Worm (Caenorhabditis elegans) whole organism, L2 larva: ENCODE measurements around the gene T02G5.15.

ENCODE experiments used
- C34F6.9 ChIP-seq: fragments of 150-350 bp; optimal IDR thresholded peaks from 2 replicates; lab custom pipeline; 2014; ENCODE audit warnings: missing biosample characterization, missing genetic modification characterization
- ZK546.5 ChIP-seq: sonication (generic microtip); optimal IDR thresholded peaks from 2 replicates; lab custom pipeline; 2017; ENCODE audit warnings: missing biosample characterization, missing genetic modification characterization
- alr-1 ChIP-seq: fragments of 150-350 bp; optimal IDR thresholded peaks from 2 replicates; lab custom pipeline; 2014; ENCODE audit warnings: missing biosample characterization, missing genetic modification characterization
- ceh-16 ChIP-seq: fragments of 150-350 bp; optimal IDR thresholded peaks from 2 replicates; lab custom pipeline; 2014; ENCODE audit warnings: missing biosample characterization, missing genetic modification characterization
- crh-2 ChIP-seq: sonication (generic microtip); optimal IDR thresholded peaks from 2 replicates; lab custom pipeline; 2017; ENCODE audit warnings: missing biosample characterization, missing genetic modification characterization
- fos-1 ChIP-seq: fragments of 150-350 bp; optimal IDR thresholded peaks from 2 replicates; lab custom pipeline; 2014; ENCODE audit warnings: missing biosample characterization, missing genetic modification characterization
- lin-13 ChIP-seq: fragments of 150-350 bp; optimal IDR thresholded peaks from 2 replicates; lab custom pipeline; 2014; ENCODE audit warnings: missing biosample characterization, missing genetic modification reagents, missing genetic modification characterization
- lsy-2 ChIP-seq, 2 experiments: fragments of 150-350 bp in 1 of 2; sonication (generic microtip) in 1 of 2; optimal IDR thresholded peaks; 2 replicates each; lab custom pipeline; 2014 to 2017; ENCODE audit warnings: missing biosample characterization in 2 of 2, missing genetic modification characterization in 2 of 2
- nhr-129 ChIP-seq: fragments of 150-350 bp; optimal IDR thresholded peaks from 2 replicates; lab custom pipeline; 2014; ENCODE audit warnings: missing biosample characterization, missing genetic modification characterization
- nhr-21 ChIP-seq: fragments of 150-350 bp; optimal IDR thresholded peaks from 2 replicates; lab custom pipeline; 2014; ENCODE audit warnings: missing biosample characterization, missing genetic modification characterization
- nhr-23 ChIP-seq: fragments of 150-350 bp; optimal IDR thresholded peaks from 2 replicates; lab custom pipeline; 2014; ENCODE audit warnings: missing biosample characterization, missing genetic modification reagents, missing genetic modification characterization
- nhr-6 ChIP-seq: fragments of 150-350 bp; optimal IDR thresholded peaks from 2 replicates; lab custom pipeline; 2014; ENCODE audit warnings: missing biosample characterization, missing genetic modification characterization
- peb-1 ChIP-seq: fragments of 150-350 bp; optimal IDR thresholded peaks from 2 replicates; lab custom pipeline; 2014; ENCODE audit warnings: missing biosample characterization, missing genetic modification characterization
- sma-9 ChIP-seq, 2 experiments: fragments of 150-350 bp in 1 of 2; sonication (generic microtip) in 1 of 2; optimal IDR thresholded peaks; 2 replicates each; lab custom pipeline; 2014 to 2016; ENCODE audit warnings: missing genetic modification characterization in 2 of 2, mild to moderate bottlenecking in 1 of 2, missing biosample characterization in 1 of 2, missing compliant biosample characterization in 1 of 2, missing genetic modification reagents in 1 of 2, moderate library complexity in 1 of 2
- ztf-1 ChIP-seq: fragments of 200-800 bp; sonication (Bioruptor generic); conservative IDR thresholded peaks from 2 replicates; pipeline ENCODE4 v1.3.6; 2022; ENCODE audit warnings: missing genetic modification characterization, missing compliant biosample characterization

The T02G5.15 gene

DNA sequence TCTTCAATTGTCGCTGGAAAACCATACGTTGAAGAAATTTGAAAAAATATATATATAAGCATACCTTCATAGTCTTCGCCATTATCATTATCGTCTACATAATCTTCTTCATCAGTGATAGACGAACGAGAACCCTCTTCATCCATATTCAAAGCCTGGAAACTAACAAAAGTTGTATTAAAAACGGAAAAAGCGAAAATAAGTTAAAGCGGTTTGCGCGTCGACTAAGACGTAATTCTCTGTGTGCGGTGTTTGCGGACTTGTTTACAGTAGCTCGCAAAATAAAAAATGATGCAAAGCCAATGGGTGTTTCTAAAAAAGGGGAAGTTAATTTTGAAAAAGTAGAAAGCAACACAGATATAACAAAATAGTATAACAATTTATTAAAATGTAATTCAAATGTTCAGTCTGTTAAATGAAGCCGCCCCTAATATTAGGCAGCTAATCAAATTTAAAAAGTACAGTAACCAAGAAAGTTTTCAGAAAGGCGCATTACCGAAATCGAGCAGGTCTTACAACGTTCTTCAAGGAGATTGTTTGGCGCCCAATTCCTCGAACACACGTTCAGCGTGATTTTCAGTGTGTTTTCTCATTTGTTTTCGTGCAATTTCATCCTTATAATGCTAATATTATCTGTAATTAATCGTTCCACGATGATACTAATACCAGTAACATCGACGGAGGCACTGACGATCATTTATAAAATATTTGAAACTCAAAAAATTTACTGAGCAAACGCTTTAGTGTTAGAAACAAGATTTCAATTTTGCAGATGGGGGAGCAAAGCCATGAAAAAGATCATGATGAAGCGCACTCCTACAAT is 48.0 kb downstream of the T02G5.15 start, which contains the start of the genes T07F8.4 and gld-3:
Gene T07F8.4, minus strand, starts transcription at position 162 of the 823 bp plus-strand sequence.
Gene gld-3, plus strand, starts transcription at position 773 of the 823 bp plus-strand sequence.
- TF ChIP-seq C34F6.9 (tag; lab: Kevin White, UChicago): peak; percentile 56
- TF ChIP-seq nhr-129 (tag; lab: Kevin White, UChicago): peak; percentile 76
- TF ChIP-seq crh-2 (tag; lab: Kevin White, UChicago): peak; percentile 12
- TF ChIP-seq lsy-2 (tag; optimal IDR thresholded peaks at IDR 0.05; lab: Kevin White, UChicago): peak; percentile 41 to 96
- no peak for TF ChIP-seq ZK546.5 (tag; lab: Kevin White, UChicago)
- no peak for TF ChIP-seq ztf-1
- peak; percentile 33 for TF ChIP-seq fos-1

- TF ChIP-seq nhr-23 (no peak), fos-1 (peak; percentile 67), nhr-6 (tag; lab: Kevin White, UChicago) (no peak), nhr-21 (tag; lab: Kevin White, UChicago) (no peak), peb-1 (no peak), lin-13 (GFP tag; lab: Kevin White, UChicago) (no peak), ceh-16 (tag; lab: Kevin White, UChicago) (no peak), sma-9 (GFP tag; optimal IDR thresholded peaks at IDR 0.05; lab: Kevin White, UChicago) (peak; percentile 54), sma-9 (tag; optimal IDR thresholded peaks at IDR 0.05; lab: Kevin White, UChicago) (no peak), alr-1 (tag; lab: Kevin White, UChicago) (no peak)
Measured at ce11 chrII:7139064-7139463, 54.9 kb downstream of the T02G5.15 start.
